Fruit fly (Drosophila melanogaster): ENCODE data around the gene SLIRP1.

Gene SLIRP1

DNA sequence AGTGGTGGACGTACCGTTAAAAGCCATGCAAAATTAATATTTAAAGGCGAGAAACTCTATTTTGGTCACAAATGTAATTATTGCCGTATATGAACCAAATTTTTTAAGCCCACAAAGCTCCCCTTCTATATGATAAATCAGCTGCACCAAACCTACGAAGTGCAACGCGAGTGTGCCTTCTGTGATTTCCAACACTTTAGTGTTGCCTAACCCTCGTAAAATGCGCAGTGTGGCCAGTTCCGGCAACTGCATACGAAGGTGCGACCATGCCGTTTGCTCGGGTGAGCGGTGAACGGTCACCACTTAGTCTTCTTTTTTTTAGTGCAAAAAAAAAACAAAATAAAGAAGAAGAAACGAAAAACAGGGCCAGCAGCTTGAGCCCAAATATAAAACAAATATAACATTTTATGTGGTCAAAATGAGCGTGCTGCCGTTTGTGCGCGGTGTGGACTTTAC is 20.4 kb upstream of the SLIRP1 start, which contains the start of the genes tty and fliI (continued):
- TF ChIP-seq mam (GFP tag; optimal IDR thresholded peaks at IDR 0.05) (peak; percentile 92), usp (GFP tag; optimal IDR thresholded peaks at IDR 0.05) (no peak), Neu2 (GFP tag; optimal IDR thresholded peaks at IDR 0.05; ENCODE audit: borderline replicate concordance) (no peak), Ets97D (GFP tag; optimal IDR thresholded peaks at IDR 0.05) (peak; percentile 86), CG17802 (tag; optimal IDR thresholded peaks at IDR 0.05) (peak; percentile 48), CG8359 (GFP tag; optimal IDR thresholded peaks at IDR 0.05; ENCODE audit: borderline replicate concordance) (peak; percentile 26), HmgD (GFP tag; optimal IDR thresholded peaks at IDR 0.05) (peak; percentile 82), ato (GFP tag; IDR thresholded peaks at IDR 0.05; ENCODE audit: partially characterized antibody) (no peak), Doc3 (GFP tag; IDR thresholded peaks at IDR 0.05; ENCODE audit: partially characterized antibody) (0 out of 3 replicates have a peak, but pooled peaks have one; percentile 17), CG18764 (GFP tag; optimal IDR thresholded peaks at IDR 0.05) (peak; percentile 68), CG5180 (GFP tag; optimal IDR thresholded peaks at IDR 0.05) (no peak), CG2889 (GFP tag; IDR thresholded peaks at IDR 0.05) (peak; percentile 84), pnt (GFP tag; optimal IDR thresholded peaks at IDR 0.05) (peak; percentile 82), dmrt11E (tag; optimal IDR thresholded peaks at IDR 0.05) (peak; percentile 65), Optix (GFP tag; IDR thresholded peaks at IDR 0.05) (peak; percentile 92), CG42726 (GFP tag; IDR thresholded peaks at IDR 0.05; ENCODE audit: partially characterized antibody) (0 out of 2 replicates have a peak, but pooled peaks have one; percentile 41), CG31441 (GFP tag; IDR thresholded peaks at IDR 0.05) (peak; percentile 73), bsh (GFP tag; optimal IDR thresholded peaks at IDR 0.05) (peak; percentile 75 to 96), repo (GFP tag; optimal IDR thresholded peaks at IDR 0.05) (peak; percentile 74), nerfin-1 (tag; optimal IDR thresholded peaks at IDR 0.05) (peak; percentile 24), Rfx (GFP tag; IDR thresholded peaks at IDR 0.05) (peak; percentile 94), Ptx1 (GFP tag; IDR thresholded peaks at IDR 0.05) (peak; percentile 94), CG9727 (GFP tag; optimal IDR thresholded peaks at IDR 0.05) (peak; percentile 79), Dp (GFP tag; optimal IDR thresholded peaks at IDR 0.05) (peak; percentile 64), jing (GFP tag; optimal IDR thresholded peaks at IDR 0.05) (peak; percentile 56), CG9876 (GFP tag; optimal IDR thresholded peaks at IDR 0.05) (peak; percentile 75), CG5245 (GFP tag; optimal IDR thresholded peaks at IDR 0.05) (peak; percentile 62), CG7839 (tag; optimal IDR thresholded peaks at IDR 0.05) (peak; percentile 79), CG6683 (GFP tag; optimal IDR thresholded peaks at IDR 0.05) (peak; percentile 30), ab (GFP tag; optimal IDR thresholded peaks at IDR 0.05) (peak; percentile 24), ttk (GFP tag; IDR thresholded peaks at IDR 0.05) (peak; percentile 88), H2.0 (GFP tag; IDR thresholded peaks at IDR 0.05) (peak; percentile 91), unc-4 (GFP tag; IDR thresholded peaks at IDR 0.05; ENCODE audit: partially characterized antibody) (no peak), Dfd (GFP tag; optimal IDR thresholded peaks at IDR 0.05) (no peak), slou (GFP tag; optimal IDR thresholded peaks at IDR 0.05) (peak; percentile 35), lab (GFP tag; optimal IDR thresholded peaks at IDR 0.05) (no peak), kni (GFP tag; optimal IDR thresholded peaks at IDR 0.05) (no peak), CG8089 (GFP tag; optimal IDR thresholded peaks at IDR 0.05) (peak; percentile 68), Ets65A (GFP tag) (peak; percentile 99), bigmax (GFP tag; optimal IDR thresholded peaks at IDR 0.05) (peak; percentile 60), Ssrp (tag; optimal IDR thresholded peaks at IDR 0.05) (peak; percentile 65), Mrtf (GFP tag; IDR thresholded peaks at IDR 0.05) (peak; percentile 89), CG1832 (GFP tag; optimal IDR thresholded peaks at IDR 0.05) (no peak), Drgx (GFP tag; IDR thresholded peaks at IDR 0.05) (peak; percentile 92), CG13775 (GFP tag; optimal IDR thresholded peaks at IDR 0.05) (peak; percentile 84), Elba2 (GFP tag; optimal IDR thresholded peaks at IDR 0.05) (no peak), CG1529 (GFP tag; optimal IDR thresholded peaks at IDR 0.05) (peak; percentile 58), Mes4 (GFP tag; optimal IDR thresholded peaks at IDR 0.05) (peak; percentile 74), ewg (GFP tag; optimal IDR thresholded peaks at IDR 0.05) (peak; percentile 71), gce (GFP tag; IDR thresholded peaks at IDR 0.05) (peak; percentile 80)

All from whole organism, embryonic.